Fruit fly (Drosophila melanogaster): ENCODE measurements around the gene Or85f.

Gene Or85f

DNA sequence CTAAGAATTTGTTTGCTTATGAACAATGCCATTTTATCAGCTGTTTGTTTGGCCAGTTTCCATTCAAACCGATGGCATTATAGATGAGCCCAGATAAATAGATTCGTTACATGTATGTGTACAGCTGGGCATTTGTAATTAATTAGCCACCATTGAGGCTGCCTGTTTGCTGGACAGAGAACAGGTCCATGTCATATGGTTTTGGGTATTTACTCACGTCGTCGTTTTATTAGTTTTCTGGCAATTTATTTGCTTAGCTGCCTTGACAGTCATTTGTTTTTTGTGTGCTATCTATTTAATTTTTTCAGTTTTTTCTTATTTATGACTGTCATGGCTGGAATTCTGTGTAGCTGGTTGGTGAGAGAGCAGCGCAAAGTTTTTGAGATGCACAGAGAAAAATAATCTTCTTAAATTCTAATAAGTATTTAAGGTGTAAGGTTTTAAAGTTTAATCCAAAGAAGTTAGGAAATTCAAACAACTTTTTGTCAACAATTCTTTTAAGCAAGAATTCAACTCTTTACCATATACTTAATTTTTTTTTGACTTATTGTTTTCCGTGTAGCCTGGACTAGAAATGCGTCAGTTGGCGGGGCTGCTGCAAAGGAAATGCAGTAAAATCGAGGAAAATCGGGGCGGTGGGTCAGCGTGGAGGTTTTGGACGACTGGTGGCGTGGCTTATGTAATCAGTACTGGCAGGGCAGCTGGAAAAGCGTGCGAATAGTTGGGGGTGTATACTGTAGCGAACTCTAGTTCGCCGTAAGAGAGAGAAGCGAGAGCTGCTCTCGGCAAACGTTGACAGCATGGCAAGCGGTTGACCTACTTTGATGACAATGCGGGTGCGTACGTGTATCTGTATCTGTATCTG, 36.8 kb downstream of the Or85f start (continued):
- TF ChIP-seq oc (tag; optimal IDR thresholded peaks at IDR 0.05) (peak; percentile 69), CG10979 (tag; optimal IDR thresholded peaks at IDR 0.05) (peak; percentile 83), Lhr (GFP tag; optimal IDR thresholded peaks at IDR 0.05) (peak; percentile 38), E2f1 (GFP tag; IDR thresholded peaks at IDR 0.05) (peak; percentile 90), NFAT (GFP tag; IDR thresholded peaks at IDR 0.05) (peak; percentile 75), Hey (tag; optimal IDR thresholded peaks at IDR 0.05) (no peak), fd64A (GFP tag; optimal IDR thresholded peaks at IDR 0.05) (no peak), tna (GFP tag; IDR thresholded peaks at IDR 0.05; ENCODE audit: partially characterized antibody) (no peak), lilli (GFP tag; optimal IDR thresholded peaks at IDR 0.05) (peak; percentile 86), CG10209 (GFP tag; optimal IDR thresholded peaks at IDR 0.05) (peak; percentile 84), CG4282 (GFP tag; optimal IDR thresholded peaks at IDR 0.05) (peak; percentile 39), wdn (GFP tag; IDR thresholded peaks at IDR 0.05) (peak; percentile 75), CG5180 (GFP tag; optimal IDR thresholded peaks at IDR 0.05) (peak; percentile 69), Awh (GFP tag; IDR thresholded peaks at IDR 0.05) (peak; percentile 85), CG6254 (GFP tag; optimal IDR thresholded peaks at IDR 0.05) (peak; percentile 70), B-H2 (GFP tag; optimal IDR thresholded peaks at IDR 0.05) (no peak), trem (tag; optimal IDR thresholded peaks at IDR 0.05) (peak; percentile 69), CG10267 (tag; optimal IDR thresholded peaks at IDR 0.05) (peak; percentile 82), gt (GFP tag; IDR thresholded peaks at IDR 0.05) (0 out of 2 replicates have a peak, but pooled peaks have one; percentile 7), slp2 (GFP tag; optimal IDR thresholded peaks at IDR 0.05) (peak; percentile 72), CG14860 (GFP tag; IDR thresholded peaks at IDR 0.05; ENCODE audit: partially characterized antibody) (no peak), row (GFP tag; IDR thresholded peaks at IDR 0.05) (peak; percentile 90), lab (GFP tag; optimal IDR thresholded peaks at IDR 0.05) (peak; percentile 89), CG32532 (GFP tag; IDR thresholded peaks at IDR 0.05) (peak; percentile 90), sens (GFP tag) (peak; percentile 97), odd (GFP tag; optimal IDR thresholded peaks at IDR 0.05) (peak; percentile 83), CG33557 (GFP tag; optimal IDR thresholded peaks at IDR 0.05) (peak; percentile 41), Med (GFP tag) (peak; percentile 94), Dbx (GFP tag; IDR thresholded peaks at IDR 0.05) (peak; percentile 90), CG31365 (tag; optimal IDR thresholded peaks at IDR 0.05) (no peak), CG10274 (GFP tag; optimal IDR thresholded peaks at IDR 0.05) (peak; percentile 26), sna (GFP tag; IDR thresholded peaks at IDR 0.05; ENCODE audit: partially characterized antibody) (no peak), CG1603 (tag; optimal IDR thresholded peaks at IDR 0.05) (no peak), onecut (GFP tag; IDR thresholded peaks at IDR 0.05) (peak; percentile 53), E2f2 (GFP tag; IDR thresholded peaks at IDR 0.05) (peak; percentile 74), CG4707 (GFP tag; optimal IDR thresholded peaks at IDR 0.05) (peak; percentile 66), zfh2 (GFP tag; optimal IDR thresholded peaks at IDR 0.05) (peak; percentile 49), Dref (GFP tag; IDR thresholded peaks at IDR 0.05) (no peak), grau (tag; optimal IDR thresholded peaks at IDR 0.05) (peak; percentile 87), Xbp1 (GFP tag; optimal IDR thresholded peaks at IDR 0.05) (peak; percentile 88), gsb-n (tag; optimal IDR thresholded peaks at IDR 0.05) (peak; percentile 75), Usf (GFP tag; optimal IDR thresholded peaks at IDR 0.05) (peak; percentile 49), wor (GFP tag; IDR thresholded peaks at IDR 0.05) (peak; percentile 50; the same call in 1 of the 2 replicates), sens-2 (GFP tag; IDR thresholded peaks at IDR 0.05) (peak; percentile 75), CG12769 (tag; optimal IDR thresholded peaks at IDR 0.05) (peak; percentile 56), CG11560 (tag; IDR thresholded peaks at IDR 0.05) (peak; percentile 17; the same call in 1 of the 3 replicates), YL-1 (GFP tag; optimal IDR thresholded peaks at IDR 0.05) (no peak), ro (GFP tag; IDR thresholded peaks at IDR 0.05) (0 out of 2 replicates have a peak, but pooled peaks have one; percentile 26)
